Worm (Caenorhabditis elegans): ENCODE measurements around the gene F35E8.6.

The F35E8.6 gene

ce11 chrV:15911848-15912247 lies at the start of gene F35E8.6:
Gene F35E8.6, plus strand, starts transcription at chrV:15912148.
- TF ChIP-seq unc-55 (GFP tag; optimal IDR thresholded peaks at IDR 0.05): no peak

DNA sequence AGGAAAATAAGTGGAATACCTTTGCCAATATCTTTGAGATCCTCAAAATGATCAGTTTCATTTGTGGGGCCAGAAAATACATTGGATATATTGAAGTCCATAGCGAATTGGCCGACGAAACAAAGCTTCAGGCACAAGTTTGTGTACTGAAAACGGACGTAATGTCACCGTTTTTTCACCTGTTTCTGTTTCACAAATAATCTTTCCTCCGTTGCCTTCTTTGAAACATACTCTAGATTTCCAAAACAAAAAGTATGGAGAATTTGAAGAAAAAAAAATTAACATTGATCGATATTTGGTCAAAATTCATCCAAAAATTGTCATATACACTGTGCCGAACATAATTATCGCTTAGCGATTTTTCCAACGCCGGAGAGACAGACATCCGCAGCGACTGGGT lies 49.3 kb upstream of the F35E8.6 start, which contains the start of gene srz-12:
srz-12 (minus strand) TSS at position 101 of the 400 bp plus-strand sequence.
- TF ChIP-seq lin-11 (tag; optimal IDR thresholded peaks at IDR 0.05): no peak
- no peak for TF ChIP-seq sem-4 (tag; optimal IDR thresholded peaks at IDR 0.05)
- TF ChIP-seq zag-1 (tag; optimal IDR thresholded peaks at IDR 0.05): no peak
- TF ChIP-seq alr-1 (tag; optimal IDR thresholded peaks at IDR 0.05): no peak
- TF ChIP-seq nhr-237 (tag; optimal IDR thresholded peaks at IDR 0.05): no peak
- no peak for TF ChIP-seq nhr-25 (tag; optimal IDR thresholded peaks at IDR 0.05)
- TF ChIP-seq nhr-6 (tag; optimal IDR thresholded peaks at IDR 0.05): no peak
- no peak for TF ChIP-seq mbf-1 (tag; optimal IDR thresholded peaks at IDR 0.05)
- TF ChIP-seq nhr-10 (tag; optimal IDR thresholded peaks at IDR 0.05): no peak
- no peak for TF ChIP-seq ZK546.5 (tag; optimal IDR thresholded peaks at IDR 0.05)
- TF ChIP-seq aly-2 (tag; optimal IDR thresholded peaks at IDR 0.05): no peak
- TF ChIP-seq mab-5 (tag; optimal IDR thresholded peaks at IDR 0.05): no peak
- TF ChIP-seq F13H6.1 (tag; optimal IDR thresholded peaks at IDR 0.05): no peak
- TF ChIP-seq nhr-23 (tag; optimal IDR thresholded peaks at IDR 0.05): no peak
- TF ChIP-seq unc-62 (GFP tag; optimal IDR thresholded peaks at IDR 0.05): no peak

DNA sequence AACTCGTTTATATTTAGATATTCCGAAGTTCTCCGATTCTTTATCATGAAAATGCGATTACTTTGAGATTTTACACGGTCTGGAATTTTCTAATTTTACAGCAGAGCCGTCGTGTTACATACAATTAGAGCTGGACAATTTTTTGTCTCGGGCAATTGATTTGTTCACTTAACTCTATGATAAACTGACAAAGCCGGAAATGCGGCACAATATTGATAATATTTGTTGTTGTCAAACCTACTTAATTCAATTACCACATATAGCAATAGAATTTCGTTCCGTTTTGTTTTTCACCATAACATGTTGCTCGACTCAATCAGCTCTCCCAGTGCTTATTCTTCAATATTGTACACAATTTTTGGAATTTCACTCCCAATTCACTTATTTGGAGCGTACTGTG lies 48.9 kb upstream of the F35E8.6 start, which contains the start of gene srh-299:
srh-299 (plus strand) TSS at position 301 of the 400 bp plus-strand sequence.
- TF ChIP-seq lin-39 (tag; optimal IDR thresholded peaks at IDR 0.05) (no peak), nhr-10 (tag; optimal IDR thresholded peaks at IDR 0.05) (no peak), unc-62 (GFP tag; optimal IDR thresholded peaks at IDR 0.05) (no peak), elt-1 (tag; optimal IDR thresholded peaks at IDR 0.05) (no peak), nhr-6 (tag; optimal IDR thresholded peaks at IDR 0.05) (no peak), alr-1 (tag; optimal IDR thresholded peaks at IDR 0.05) (no peak), blmp-1 (tag; optimal IDR thresholded peaks at IDR 0.05; ENCODE audit: insufficient read depth) (no peak)

- no peak for TF ChIP-seq crh-2 (tag; optimal IDR thresholded peaks at IDR 0.05)
- no peak for TF ChIP-seq fos-1 (tag; optimal IDR thresholded peaks at IDR 0.05)
- TF ChIP-seq peb-1 (tag; optimal IDR thresholded peaks at IDR 0.05): no peak
- no peak for TF ChIP-seq nhr-129 (tag; optimal IDR thresholded peaks at IDR 0.05)
- TF ChIP-seq lin-13 (GFP tag; optimal IDR thresholded peaks at IDR 0.05): no peak
- no peak for TF ChIP-seq ceh-16 (tag; optimal IDR thresholded peaks at IDR 0.05)
- TF ChIP-seq lin-39 (tag; optimal IDR thresholded peaks at IDR 0.05): no peak
- TF ChIP-seq nhr-12 (tag; optimal IDR thresholded peaks at IDR 0.05): no peak
- no peak for TF ChIP-seq unc-62 (GFP tag; optimal IDR thresholded peaks at IDR 0.05)
- TF ChIP-seq nhr-25 (tag; optimal IDR thresholded peaks at IDR 0.05): no peak
- no peak for TF ChIP-seq elt-3 (tag; optimal IDR thresholded peaks at IDR 0.05)
- TF ChIP-seq aly-2 (tag; optimal IDR thresholded peaks at IDR 0.05): no peak
- TF ChIP-seq egl-27 (tag; optimal IDR thresholded peaks at IDR 0.05): no peak
- no peak for TF ChIP-seq unc-39 (tag; optimal IDR thresholded peaks at IDR 0.05)
- no peak for TF ChIP-seq ama-1 (optimal IDR thresholded peaks at IDR 0.05)
- no peak for TF ChIP-seq nhr-237 (tag; optimal IDR thresholded peaks at IDR 0.05)
Measured at ce11 chrV:15865839-15866238, 46.1 kb upstream of the F35E8.6 start, which contains the start of gene srh-293. Gene srh-293, plus strand, starts transcription at chrV:15866139.

ce11 chrV:15867373-15867772 lies 44.6 kb upstream of the F35E8.6 start, which contains the start of gene fbxa-197:
Gene fbxa-197, plus strand, starts transcription at chrV:15867673.
- TF ChIP-seq mdl-1 (tag; optimal IDR thresholded peaks at IDR 0.05): no peak
- no peak for TF ChIP-seq lin-39 (tag; optimal IDR thresholded peaks at IDR 0.05)
- TF ChIP-seq gmeb-1 (tag; optimal IDR thresholded peaks at IDR 0.05): no peak
- TF ChIP-seq dmd-4 (tag; optimal IDR thresholded peaks at IDR 0.05): no peak
- TF ChIP-seq nhr-25 (tag; optimal IDR thresholded peaks at IDR 0.05): no peak
- no peak for TF ChIP-seq ztf-1 (GFP tag; conservative IDR thresholded peaks at IDR 0.05)
- TF ChIP-seq snpc-4 (tag; optimal IDR thresholded peaks at IDR 0.05): no peak
- TF ChIP-seq unc-39 (tag; optimal IDR thresholded peaks at IDR 0.05): no peak
- TF ChIP-seq peb-1 (tag; optimal IDR thresholded peaks at IDR 0.05): no peak
- TF ChIP-seq C34F6.9 (tag; optimal IDR thresholded peaks at IDR 0.05): no peak
- no peak for TF ChIP-seq nhr-6 (tag; optimal IDR thresholded peaks at IDR 0.05)

Data from whole organism, L2 larva.